Worm (Caenorhabditis elegans) whole organism, young adult: ENCODE data around the gene F37A4.6.

Experiments
- B0261.1 ChIP-seq: sonication (generic microtip); optimal IDR thresholded peaks from 2 replicates; lab custom pipeline; 2016; ENCODE audit warnings: mild to moderate bottlenecking, missing genetic modification characterization, moderate library complexity, missing compliant biosample characterization
- B0336.3 ChIP-seq: fragments of 200-800 bp; sonication (Bioruptor generic); IDR thresholded peaks from 2 replicates; pipeline ENCODE4 v1.3.6; 2022; ENCODE audit warnings: missing genetic modification characterization, missing compliant biosample characterization
- C06A6.2 ChIP-seq: fragments of 200-800 bp; sonication (Bioruptor generic); conservative IDR thresholded peaks from 2 replicates; pipeline ENCODE4 v1.3.6; 2022; ENCODE audit warnings: missing genetic modification characterization, missing compliant biosample characterization
- C17E4.6 ChIP-seq: fragments of 200-800 bp; sonication (Bioruptor generic); IDR thresholded peaks from 2 replicates; pipeline ENCODE4 v1.3.6; 2022; ENCODE audit warnings: missing genetic modification reagents, missing genetic modification characterization, missing compliant biosample characterization
- D2030.7 ChIP-seq: fragments of 200-800 bp; sonication (Bioruptor generic); IDR thresholded peaks from 2 replicates; pipeline ENCODE4 v1.3.6; 2022; ENCODE audit warnings: missing genetic modification reagents, missing genetic modification characterization, missing compliant biosample characterization
- F10E7.11 ChIP-seq: sonication (generic microtip); optimal IDR thresholded peaks from 2 replicates; lab custom pipeline; 2017; ENCODE audit warnings: mild to moderate bottlenecking, missing genetic modification characterization, moderate library complexity, missing compliant biosample characterization
- F22D6.2 ChIP-seq: sonication (generic microtip); optimal IDR thresholded peaks from 2 replicates; lab custom pipeline; 2016; ENCODE audit warnings: mild to moderate bottlenecking, missing genetic modification characterization, missing compliant biosample characterization
- F23B12.7 ChIP-seq: sonication (generic microtip); optimal IDR thresholded peaks from 2 replicates; lab custom pipeline; 2017; ENCODE audit warnings: missing genetic modification characterization, mild to moderate bottlenecking, missing compliant biosample characterization, antibody characterized with exemption, moderate library complexity; ENCODE audit not compliant: insufficient read depth
- F39B2.1 ChIP-seq: fragments of 200-800 bp; sonication (Bioruptor generic); IDR thresholded peaks from 2 replicates; pipeline ENCODE4 v1.3.6; 2022; ENCODE audit warnings: missing genetic modification reagents, missing genetic modification characterization, missing compliant biosample characterization
- F52B5.7 ChIP-seq: sonication (generic microtip); optimal IDR thresholded peaks from 2 replicates; lab custom pipeline; 2016; ENCODE audit warnings: mild to moderate bottlenecking, missing genetic modification characterization, missing compliant biosample characterization
- F57A8.1 ChIP-seq: fragments of 200-800 bp; sonication (Bioruptor generic); optimal IDR thresholded peaks from 2 replicates; lab custom pipeline; 2018; ENCODE audit warnings: mild to moderate bottlenecking, missing genetic modification characterization, moderate library complexity, missing compliant biosample characterization
- T07F8.4 ChIP-seq: sonication (generic microtip); optimal IDR thresholded peaks from 2 replicates; lab custom pipeline; 2016; ENCODE audit warnings: mild to moderate bottlenecking, missing genetic modification characterization, moderate library complexity, missing compliant biosample characterization
- Y79H2A.3 ChIP-seq: fragments of 200-800 bp; sonication (Bioruptor generic); conservative IDR thresholded peaks from 2 replicates; pipeline ENCODE4 v1.3.6; 2022; ENCODE audit warnings: missing genetic modification reagents, missing genetic modification characterization, missing compliant biosample characterization
- akir-1 ChIP-seq: fragments of 200-800 bp; sonication (Bioruptor generic); optimal IDR thresholded peaks from 2 replicates; lab custom pipeline; 2018; ENCODE audit warnings: mild to moderate bottlenecking, missing genetic modification characterization, moderate library complexity, missing compliant biosample characterization
- athp-1 ChIP-seq: sonication (generic microtip); optimal IDR thresholded peaks from 2 replicates; lab custom pipeline; 2017; ENCODE audit warnings: mild to moderate bottlenecking, missing genetic modification characterization, missing compliant biosample characterization
- bed-2 ChIP-seq: fragments of 200-800 bp; sonication (Bioruptor generic); IDR thresholded peaks from 2 replicates; pipeline ENCODE4 v1.3.6; 2022; ENCODE audit warnings: missing genetic modification reagents, missing genetic modification characterization, missing compliant biosample characterization
- cebp-2 ChIP-seq: fragments of 200-800 bp; sonication (Bioruptor generic); IDR thresholded peaks from 2 replicates; pipeline ENCODE4 v1.3.6; 2022; ENCODE audit warnings: missing genetic modification characterization, missing compliant biosample characterization
- die-1 ChIP-seq: sonication (generic microtip); optimal IDR thresholded peaks from 2 replicates; lab custom pipeline; 2016; ENCODE audit warnings: missing genotype, mild to moderate bottlenecking, missing genetic modification characterization, missing compliant biosample characterization
- efl-1 ChIP-seq: fragments of 150-350 bp; optimal IDR thresholded peaks from 2 replicates; lab custom pipeline; 2014; ENCODE audit warnings: missing biosample characterization, missing genetic modification reagents, missing genetic modification characterization
- fkh-3 ChIP-seq: sonication (generic microtip); optimal IDR thresholded peaks from 2 replicates; lab custom pipeline; 2016; ENCODE audit warnings: mild to moderate bottlenecking, missing genetic modification characterization, missing compliant biosample characterization
- gei-17 ChIP-seq: fragments of 200-800 bp; sonication (Bioruptor generic); optimal IDR thresholded peaks from 2 replicates; lab custom pipeline; 2018; ENCODE audit warnings: mild to moderate bottlenecking, missing genetic modification characterization, missing compliant biosample characterization
- hlh-12 ChIP-seq: sonication (generic microtip); optimal IDR thresholded peaks from 2 replicates; lab custom pipeline; 2016; ENCODE audit warnings: missing genetic modification characterization, missing compliant biosample characterization
- hmg-1.2 ChIP-seq: fragments of 200-800 bp; sonication (Bioruptor generic); IDR thresholded peaks from 2 replicates; pipeline ENCODE4 v1.3.6; 2022; ENCODE audit warnings: missing genetic modification reagents, missing genetic modification characterization, missing compliant biosample characterization
- hrde-1 ChIP-seq: sonication (generic microtip); optimal IDR thresholded peaks from 2 replicates; lab custom pipeline; 2016; ENCODE audit warnings: missing genetic modification characterization, mild to moderate bottlenecking, missing compliant biosample characterization, moderate library complexity, missing genotype, missing genetic modification reagents, borderline replicate concordance
- lag-1 ChIP-seq: fragments of 200-800 bp; sonication (Bioruptor generic); IDR thresholded peaks from 2 replicates; pipeline ENCODE4 v1.3.6; 2022; ENCODE audit warnings: missing genetic modification reagents, missing genetic modification characterization, missing compliant biosample characterization
- let-526 ChIP-seq: fragments of 200-800 bp; sonication (Bioruptor generic); IDR thresholded peaks from 2 replicates; pipeline ENCODE4 v1.3.6; 2022; ENCODE audit warnings: missing genetic modification reagents, missing genetic modification characterization, missing compliant biosample characterization
- lir-1 ChIP-seq: fragments of 200-800 bp; sonication (Bioruptor generic); conservative IDR thresholded peaks from 2 replicates; pipeline ENCODE4 v1.3.6; 2022; ENCODE audit warnings: missing genetic modification reagents, missing genetic modification characterization, missing compliant biosample characterization
- lsl-1 ChIP-seq: fragments of 200-800 bp; sonication (Bioruptor generic); optimal IDR thresholded peaks from 2 replicates; lab custom pipeline; 2018; ENCODE audit warnings: mild to moderate bottlenecking, missing genetic modification characterization, moderate library complexity, missing compliant biosample characterization
- lsy-27 ChIP-seq: sonication (generic microtip); optimal IDR thresholded peaks from 2 replicates; lab custom pipeline; 2017; ENCODE audit warnings: missing genetic modification characterization, mild to moderate bottlenecking, missing compliant biosample characterization, antibody characterized with exemption, missing genotype, borderline replicate concordance; ENCODE audit not compliant: insufficient read depth
- madf-3 ChIP-seq: fragments of 200-800 bp; sonication (Bioruptor generic); IDR thresholded peaks from 2 replicates; pipeline ENCODE4 v1.3.6; 2022; ENCODE audit warnings: missing genetic modification reagents, missing genetic modification characterization, missing compliant biosample characterization
- madf-6 ChIP-seq: fragments of 200-800 bp; sonication (Bioruptor generic); IDR thresholded peaks from 2 replicates; pipeline ENCODE4 v1.3.6; 2022; ENCODE audit warnings: missing genetic modification reagents, missing genetic modification characterization, missing compliant biosample characterization
- mcd-1 ChIP-seq: fragments of 200-800 bp; sonication (Bioruptor generic); IDR thresholded peaks from 2 replicates; pipeline ENCODE4 v1.3.6; 2022; ENCODE audit warnings: missing genetic modification reagents, missing genetic modification characterization, missing compliant biosample characterization
- mxl-1 ChIP-seq: sonication (generic microtip); optimal IDR thresholded peaks from 2 replicates; lab custom pipeline; 2016; ENCODE audit warnings: missing genetic modification characterization, missing compliant biosample characterization
- nfya-2 ChIP-seq: fragments of 200-800 bp; sonication (Bioruptor generic); IDR thresholded peaks from 2 replicates; pipeline ENCODE4 v1.3.6; 2022; ENCODE audit warnings: missing genetic modification reagents, missing genetic modification characterization, missing compliant biosample characterization
- rcor-1 ChIP-seq: fragments of 200-800 bp; sonication (Bioruptor generic); IDR thresholded peaks from 2 replicates; pipeline ENCODE4 v1.3.6; 2022; ENCODE audit warnings: missing genetic modification reagents, missing genetic modification characterization, missing compliant biosample characterization
- rec-8 ChIP-seq, 2 experiments: sonication (generic microtip); optimal IDR thresholded peaks; 2 replicates each; lab custom pipeline; 2016; ENCODE audit warnings: mild to moderate bottlenecking in 2 of 2, missing genetic modification characterization in 2 of 2, missing genetic modification reagents in 2 of 2, missing genotype in 2 of 2, missing biosample characterization in 1 of 2, missing compliant biosample characterization in 1 of 2, moderate library complexity in 1 of 2
- repo-1 ChIP-seq: sonication (generic microtip); optimal IDR thresholded peaks from 2 replicates; lab custom pipeline; 2017; ENCODE audit warnings: mild to moderate bottlenecking, missing genetic modification characterization, missing compliant biosample characterization
- sea-2 ChIP-seq: fragments of 200-800 bp; sonication (Bioruptor generic); IDR thresholded peaks from 2 replicates; pipeline ENCODE4 v1.3.6; 2022; ENCODE audit warnings: missing genetic modification characterization, missing compliant biosample characterization
- snpc-1.1 ChIP-seq: sonication (generic microtip); optimal IDR thresholded peaks from 2 replicates; lab custom pipeline; 2017; ENCODE audit warnings: missing genetic modification characterization, mild to moderate bottlenecking, missing compliant biosample characterization, antibody characterized with exemption, moderate library complexity, missing genotype, missing genetic modification reagents; ENCODE audit not compliant: insufficient read depth
- unc-130 ChIP-seq: sonication (generic microtip); optimal IDR thresholded peaks from 2 replicates; lab custom pipeline; 2016; ENCODE audit warnings: missing genetic modification reagents, missing genetic modification characterization, missing compliant biosample characterization
- unc-62 ChIP-seq: fragments of 150-350 bp; optimal IDR thresholded peaks from 2 replicates; lab custom pipeline; 2014; ENCODE audit warnings: missing biosample characterization, missing genetic modification reagents, missing genetic modification characterization
- ztf-22 ChIP-seq: fragments of 200-800 bp; sonication (Bioruptor generic); optimal IDR thresholded peaks from 2 replicates; lab custom pipeline; 2018; ENCODE audit warnings: mild to moderate bottlenecking, missing genetic modification characterization, moderate library complexity, missing compliant biosample characterization
- ztf-6 ChIP-seq: fragments of 200-800 bp; sonication (Bioruptor generic); IDR thresholded peaks from 2 replicates; pipeline ENCODE4 v1.3.6; 2022; ENCODE audit warnings: missing genetic modification reagents, missing genetic modification characterization, missing compliant biosample characterization

Gene F37A4.6

DNA sequence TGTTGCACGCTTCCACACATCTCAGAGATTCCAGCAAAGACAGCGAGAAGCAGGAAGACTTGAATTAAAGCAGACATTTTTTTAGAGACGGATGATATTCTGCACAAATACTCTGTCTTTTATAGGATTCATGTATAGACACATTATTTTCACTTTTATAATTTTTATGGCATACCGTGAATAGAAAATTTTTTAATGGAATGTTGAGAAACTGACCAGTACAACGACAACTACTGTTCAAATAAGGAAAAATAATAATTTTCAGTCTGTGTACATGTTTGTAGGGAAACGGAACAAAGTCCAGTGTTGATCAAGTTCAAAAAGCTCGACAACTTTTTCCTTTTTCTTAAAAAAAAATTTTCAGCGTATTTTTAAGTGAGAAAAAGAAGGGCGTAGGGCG, 31.0 kb downstream of the F37A4.6 start, which contains the start of gene Y102E9.6:
Gene Y102E9.6 (minus strand): TSS at position 101 of the 400 bp plus-strand sequence.
- no peak for TF ChIP-seq C06A6.2 (GFP tag; lab: Robert Waterston, UW)
- TF ChIP-seq Y79H2A.3 (GFP tag; lab: Robert Waterston, UW), result no peak
- no peak for TF ChIP-seq unc-62
- no peak for TF ChIP-seq F10E7.11 (tag; lab: Kevin White, UChicago)
- TF ChIP-seq T07F8.4 (tag; lab: Kevin White, UChicago), result no peak
- no peak for TF ChIP-seq bed-2 (GFP tag; lab: Robert Waterston, UW)
- TF ChIP-seq athp-1 (tag; lab: Kevin White, UChicago), result no peak
- TF ChIP-seq mxl-1, result no peak
- no peak for TF ChIP-seq unc-130 (GFP tag; lab: Kevin White, UChicago)
- TF ChIP-seq C17E4.6 (GFP tag; lab: Robert Waterston, UW), result no peak
- TF ChIP-seq F23B12.7, result no peak
- TF ChIP-seq B0261.1 (tag; lab: Kevin White, UChicago), result no peak
- no peak for TF ChIP-seq repo-1 (tag; lab: Kevin White, UChicago)
- no peak for TF ChIP-seq madf-6 (GFP tag; lab: Robert Waterston, UW)
- TF ChIP-seq sea-2 (GFP tag; lab: Robert Waterston, UW), result no peak
- no peak for TF ChIP-seq lsl-1 (GFP tag; lab: Kevin White, UChicago)
- no peak for TF ChIP-seq madf-3 (GFP tag; lab: Robert Waterston, UW)
- no peak for TF ChIP-seq lsy-27 (tag; lab: Kevin White, UChicago)

DNA sequence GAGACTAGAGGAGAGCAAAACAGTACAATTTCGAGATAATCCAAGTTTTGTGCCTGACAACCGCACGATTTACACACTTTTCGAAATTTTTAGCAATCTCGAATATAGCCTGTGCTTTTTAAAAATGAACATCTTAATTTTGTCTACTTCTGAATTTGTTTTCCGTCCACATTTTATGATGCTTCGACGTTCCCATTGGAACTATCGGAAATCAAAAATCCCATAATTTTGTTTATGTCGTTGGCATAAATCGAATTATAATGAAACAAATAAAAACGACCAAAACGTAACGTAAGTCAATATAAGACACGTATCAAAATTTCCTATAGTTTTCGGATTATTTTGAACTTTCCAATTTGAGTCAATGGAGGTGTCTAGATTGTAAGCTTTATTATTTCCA, 31.4 kb downstream of the F37A4.6 start, which contains the start of gene K07E12.2:
Gene K07E12.2 (plus strand): TSS at position 301 of the 400 bp plus-strand sequence.
- no peak for TF ChIP-seq F57A8.1
- no peak for TF ChIP-seq F39B2.1
- TF ChIP-seq hrde-1 (tag; lab: Kevin White, UChicago), result no peak
- no peak for TF ChIP-seq D2030.7 (GFP tag; lab: Robert Waterston, UW)
- no peak for TF ChIP-seq lag-1 (GFP tag; lab: Robert Waterston, UW)
- TF ChIP-seq C17E4.6 (GFP tag; lab: Robert Waterston, UW), result no peak
- no peak for TF ChIP-seq rcor-1 (GFP tag; lab: Robert Waterston, UW)
- TF ChIP-seq lir-1 (GFP tag; lab: Robert Waterston, UW), result no peak
- no peak for TF ChIP-seq die-1 (tag; lab: Kevin White, UChicago)
- TF ChIP-seq T07F8.4 (tag; lab: Kevin White, UChicago), result no peak
- TF ChIP-seq efl-1 (GFP tag; lab: Kevin White, UChicago), result no peak
- no peak for TF ChIP-seq mcd-1 (GFP tag; lab: Robert Waterston, UW)

DNA sequence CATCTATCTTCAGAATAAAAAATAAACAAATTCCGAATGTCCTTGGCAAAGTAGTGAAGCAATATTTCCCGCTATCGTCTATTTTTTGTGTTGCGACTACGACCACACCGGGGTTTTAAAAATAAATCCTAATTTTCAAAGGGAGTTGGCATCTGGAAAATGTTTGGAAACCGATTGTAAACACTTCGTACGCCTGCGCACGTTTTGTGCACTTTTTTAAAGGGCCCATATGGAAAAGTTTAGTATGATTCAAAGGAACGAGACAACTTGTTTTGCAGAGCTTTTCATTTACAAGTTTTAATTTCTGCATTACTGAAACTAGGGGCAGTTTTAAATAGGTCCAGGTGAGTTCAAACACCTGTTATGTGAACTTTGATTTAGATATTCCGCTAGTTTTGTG, 34.5 kb downstream of the F37A4.6 start:
- TF ChIP-seq hlh-12 (tag; lab: Kevin White, UChicago) (no peak), repo-1 (tag; lab: Kevin White, UChicago) (no peak), F52B5.7 (tag; lab: Kevin White, UChicago) (no peak)

DNA sequence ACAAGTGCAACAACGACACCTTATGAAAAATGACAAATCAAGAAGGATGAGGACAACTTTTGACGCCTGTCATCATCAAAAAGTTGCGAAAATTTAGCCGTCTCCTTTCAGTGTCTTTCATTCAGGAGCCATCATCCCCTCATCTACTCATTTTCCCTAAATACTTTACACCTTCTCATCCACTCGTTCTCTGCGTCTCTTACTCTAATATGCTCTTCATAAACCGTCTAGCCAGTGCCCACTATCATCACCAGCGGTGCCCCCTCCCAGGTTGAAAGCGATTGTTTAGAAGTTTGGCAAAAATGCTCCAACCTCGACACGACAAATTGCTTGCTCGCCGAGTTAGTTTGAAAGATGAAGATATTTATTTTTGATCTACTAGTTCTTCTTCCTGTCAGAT, 37.0 kb downstream of the F37A4.6 start:
- TF ChIP-seq ztf-22 (GFP tag; lab: Kevin White, UChicago) (no peak), mxl-1 (no peak)

DNA sequence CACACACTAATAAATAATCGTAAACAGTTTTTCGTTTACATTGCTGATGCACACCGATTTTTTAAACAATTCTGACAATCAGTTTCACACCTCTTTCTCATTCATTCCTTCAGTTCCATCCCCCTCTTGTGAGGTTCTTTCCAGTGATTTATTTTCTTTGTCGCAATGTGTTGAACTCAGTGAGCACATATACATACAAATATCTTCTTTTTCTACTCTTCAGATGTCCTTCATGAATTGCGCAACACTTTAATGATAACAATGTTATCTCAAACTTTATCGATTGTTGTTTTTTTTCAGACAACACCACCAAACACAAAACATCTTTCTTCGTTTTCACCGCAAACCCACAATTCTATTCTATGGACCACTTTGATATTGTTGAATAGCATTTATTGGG, 40.4 kb downstream of the F37A4.6 start, which contains the start of gene dig-1:
Gene dig-1 (plus strand): TSS at position 301 of the 400 bp plus-strand sequence.
- TF ChIP-seq ztf-6 (GFP tag; lab: Robert Waterston, UW), result no peak
- TF ChIP-seq gei-17 (GFP tag; lab: Kevin White, UChicago), result no peak
- no peak for TF ChIP-seq F22D6.2 (tag; lab: Kevin White, UChicago)
- no peak for TF ChIP-seq fkh-3 (tag; lab: Kevin White, UChicago)
- TF ChIP-seq let-526 (GFP tag; lab: Robert Waterston, UW), result no peak
- no peak for TF ChIP-seq snpc-1.1
- no peak for TF ChIP-seq hlh-12 (tag; lab: Kevin White, UChicago)
- TF ChIP-seq akir-1, result no peak
- no peak for TF ChIP-seq B0336.3 (GFP tag; lab: Robert Waterston, UW)
- no peak for TF ChIP-seq rec-8 (tag; optimal IDR thresholded peaks at IDR 0.05; lab: Kevin White, UChicago)
- TF ChIP-seq nfya-2, result no peak
- no peak for TF ChIP-seq T07F8.4 (tag; lab: Kevin White, UChicago)
- TF ChIP-seq cebp-2 (GFP tag; lab: Robert Waterston, UW), result no peak
- no peak for TF ChIP-seq hmg-1.2 (GFP tag; lab: Robert Waterston, UW)
